Fruit fly (Drosophila melanogaster) whole organism, embryonic: ENCODE measurements around the gene prd1.

ENCODE experiments used
- Blimp-1 ChIP-seq: fragments of 200-800 bp; sonication (Bioruptor generic); optimal IDR thresholded peaks from 3 replicates; lab custom pipeline; 2018; ENCODE audit warnings: missing biosample characterization, missing genetic modification characterization, mild to moderate bottlenecking, moderate library complexity, missing genetic modification reagents
- CG10431 ChIP-seq: fragments of 200-800 bp; sonication (Bioruptor generic); optimal IDR thresholded peaks from 3 replicates; lab custom pipeline; 2018; ENCODE audit warnings: missing biosample characterization, mild to moderate bottlenecking, missing genetic modification characterization
- CG10565 ChIP-seq: fragments of 200-800 bp; sonication (Bioruptor generic); optimal IDR thresholded peaks from 3 replicates; lab custom pipeline; 2016; ENCODE audit warnings: missing biosample characterization, mild to moderate bottlenecking, missing genetic modification characterization
- CG10959 ChIP-seq: fragments of 200-800 bp; sonication (Bioruptor generic); IDR thresholded peaks from 2 replicates; pipeline ENCODE4 v1.3.6; 2022; ENCODE audit warnings: missing biosample characterization, missing genetic modification characterization
- CG11504 ChIP-seq: fragments of 200-800 bp; sonication (Bioruptor generic); optimal IDR thresholded peaks from 3 replicates; lab custom pipeline; 2019; ENCODE audit warnings: missing biosample characterization, mild to moderate bottlenecking, missing genetic modification characterization, moderate library complexity
- CG12071 ChIP-seq: fragments of 200-800 bp; sonication (Bioruptor generic); optimal IDR thresholded peaks from 3 replicates; lab custom pipeline; 2018; ENCODE audit warnings: missing biosample characterization, mild to moderate bottlenecking, missing genetic modification characterization
- CG13123 ChIP-seq: fragments of 200-800 bp; sonication (Bioruptor generic); optimal IDR thresholded peaks from 2 replicates; lab custom pipeline; 2016; ENCODE audit warnings: missing biosample characterization, missing genetic modification characterization
- CG13424 ChIP-seq: fragments of 200-800 bp; sonication (Bioruptor generic); optimal IDR thresholded peaks from 2 replicates; lab custom pipeline; 2019; ENCODE audit warnings: missing biosample characterization, mild to moderate bottlenecking, missing genetic modification characterization, moderate library complexity
- CG13894 ChIP-seq: fragments of 200-800 bp; sonication (Bioruptor generic); optimal IDR thresholded peaks from 3 replicates; lab custom pipeline; 2018; ENCODE audit warnings: missing biosample characterization, mild to moderate bottlenecking, missing genetic modification characterization, moderate library complexity
- CG14667 ChIP-seq: fragments of 200-800 bp; sonication (Bioruptor generic); IDR thresholded peaks from 2 replicates; pipeline ENCODE4 v1.3.6; 2022; ENCODE audit warnings: missing biosample characterization, missing genetic modification characterization
- CG17802 ChIP-seq: fragments of 200-800 bp; sonication (Bioruptor generic); optimal IDR thresholded peaks from 2 replicates; lab custom pipeline; 2018; ENCODE audit warnings: missing biosample characterization, mild to moderate bottlenecking, missing genetic modification characterization, moderate library complexity
- CG1792 ChIP-seq: fragments of 200-800 bp; sonication (Bioruptor generic); optimal IDR thresholded peaks from 2 replicates; lab custom pipeline; 2016; ENCODE audit warnings: missing biosample characterization, missing genetic modification characterization
- CG30020 ChIP-seq: fragments of 200-800 bp; optimal IDR thresholded peaks from 2 replicates; lab custom pipeline; 2019; ENCODE audit warnings: missing biosample characterization, mild to moderate bottlenecking, missing genetic modification characterization, moderate library complexity
- CG4282 ChIP-seq: fragments of 200-800 bp; sonication (Bioruptor generic); optimal IDR thresholded peaks from 2 replicates; lab custom pipeline; 2016; ENCODE audit warnings: missing biosample characterization, missing genetic modification characterization
- CG4730 ChIP-seq: fragments of 200-800 bp; sonication (Bioruptor generic); IDR thresholded peaks from 2 replicates; pipeline ENCODE4 v1.3.6; 2022; ENCODE audit warnings: missing biosample characterization, missing genetic modification characterization
- CG6683 ChIP-seq: fragments of 200-800 bp; sonication (Bioruptor generic); optimal IDR thresholded peaks from 2 replicates; lab custom pipeline; 2017; ENCODE audit warnings: missing biosample characterization, mild to moderate bottlenecking, missing genetic modification characterization, missing genetic modification reagents
- CG6813 ChIP-seq: fragments of 200-800 bp; sonication (Bioruptor generic); optimal IDR thresholded peaks from 2 replicates; lab custom pipeline; 2017; ENCODE audit warnings: missing biosample characterization, missing genetic modification characterization, mild to moderate bottlenecking, moderate library complexity, missing genetic modification reagents
- CG7357 ChIP-seq: fragments of 200-800 bp; sonication (Bioruptor generic); IDR thresholded peaks from 3 replicates; pipeline ENCODE4 v1.3.6; 2022; ENCODE audit warnings: missing biosample characterization, missing genetic modification characterization
- CG7556 ChIP-seq: fragments of 200-800 bp; sonication (Bioruptor generic); optimal IDR thresholded peaks from 2 replicates; lab custom pipeline; 2017; ENCODE audit warnings: missing biosample characterization, mild to moderate bottlenecking, missing genetic modification characterization
- Chrac-16 ChIP-seq: fragments of 200-800 bp; sonication (Bioruptor generic); optimal IDR thresholded peaks from 3 replicates; lab custom pipeline; 2016; ENCODE audit warnings: missing biosample characterization, missing genetic modification characterization
- E2f1 ChIP-seq: fragments of 200-800 bp; sonication (Bioruptor generic); IDR thresholded peaks from 2 replicates; pipeline ENCODE4 v1.3.6; 2022; ENCODE audit warnings: missing biosample characterization, missing genetic modification characterization
- Fer1 ChIP-seq: fragments of 200-800 bp; sonication (Bioruptor generic); optimal IDR thresholded peaks from 2 replicates; lab custom pipeline; 2017; ENCODE audit warnings: missing biosample characterization, mild to moderate bottlenecking, missing genetic modification characterization
- Gsc ChIP-seq: fragments of 200-800 bp; sonication (Bioruptor generic); IDR thresholded peaks from 2 replicates; pipeline ENCODE4 v1.3.6; 2022; ENCODE audit warnings: missing biosample characterization, missing genetic modification characterization
- H15 ChIP-seq: fragments of 200-800 bp; sonication (Bioruptor generic); IDR thresholded peaks from 3 replicates; pipeline ENCODE4 v1.3.6; 2022; ENCODE audit warnings: missing biosample characterization, missing genetic modification characterization
- HLHmδ ChIP-seq: fragments of 200-800 bp; sonication (Bioruptor generic); optimal IDR thresholded peaks from 2 replicates; lab custom pipeline; 2018; ENCODE audit warnings: missing biosample characterization, mild to moderate bottlenecking, missing genetic modification characterization, moderate library complexity
- Hr3 ChIP-seq: fragments of 200-800 bp; sonication (Bioruptor generic); optimal IDR thresholded peaks from 3 replicates; lab custom pipeline; 2016; ENCODE audit warnings: missing biosample characterization, missing genetic modification characterization
- Hr51 ChIP-seq, 2 experiments: fragments of 200-800 bp; sonication (Bioruptor generic); optimal IDR thresholded peaks; 2 replicates in 1 of 2; 3 replicates in 1 of 2; lab custom pipeline; 2016 to 2018; ENCODE audit warnings: missing biosample characterization in 2 of 2, missing genetic modification characterization in 2 of 2, mild to moderate bottlenecking in 1 of 2, moderate library complexity in 1 of 2
- Lpt ChIP-seq: fragments of >200 bp; optimal IDR thresholded peaks from 2 replicates; lab custom pipeline; 2018; ENCODE audit warnings: missing biosample characterization, missing genetic modification characterization
- Meics ChIP-seq: fragments of 200-800 bp; sonication (Bioruptor generic); optimal IDR thresholded peaks from 2 replicates; lab custom pipeline; 2017; ENCODE audit warnings: missing biosample characterization, mild to moderate bottlenecking, missing genetic modification characterization
- Nf-YA ChIP-seq: fragments of 200-800 bp; sonication (Bioruptor generic); IDR thresholded peaks from 2 replicates; pipeline ENCODE4 v1.3.6; 2022; ENCODE audit warnings: missing biosample characterization, missing genetic modification characterization
- Ssrp ChIP-seq: fragments of 200-800 bp; sonication (Bioruptor generic); optimal IDR thresholded peaks from 2 replicates; lab custom pipeline; 2018; ENCODE audit warnings: missing biosample characterization, mild to moderate bottlenecking, missing genetic modification characterization, moderate library complexity
- Taf1 ChIP-seq: fragments of 200-800 bp; sonication (Bioruptor generic); IDR thresholded peaks from 2 replicates; pipeline ENCODE4 v1.3.6; 2022; ENCODE audit warnings: missing biosample characterization, missing genetic modification characterization
- ci ChIP-seq: fragments of 200-800 bp; sonication (Bioruptor generic); IDR thresholded peaks from 3 replicates; pipeline ENCODE4 v1.3.6; 2022; ENCODE audit warnings: missing biosample characterization, missing genetic modification characterization
- danr ChIP-seq: fragments of 200-800 bp; sonication (Bioruptor generic); IDR thresholded peaks from 2 replicates; pipeline ENCODE4 v1.3.6; 2022; ENCODE audit warnings: missing biosample characterization, missing genetic modification characterization
- dpn ChIP-seq, 2 experiments: fragments of 200-800 bp; sonication (Bioruptor generic); optimal IDR thresholded peaks; 3 replicates each; lab custom pipeline; 2016; ENCODE audit warnings: missing biosample characterization in 2 of 2, missing genetic modification characterization in 2 of 2
- dysf ChIP-seq: fragments of 200-800 bp; sonication (Bioruptor generic); IDR thresholded peaks from 3 replicates; pipeline ENCODE4 v1.3.6; 2022; ENCODE audit warnings: missing biosample characterization, missing genetic modification characterization
- gt ChIP-seq: fragments of 200-800 bp; sonication (Bioruptor generic); IDR thresholded peaks from 2 replicates; pipeline ENCODE4 v1.3.6; 2022; ENCODE audit warnings: missing biosample characterization, missing genetic modification characterization
- h ChIP-seq: fragments of >200 bp; optimal IDR thresholded peaks from 2 replicates; lab custom pipeline; 2017
- kah ChIP-seq: fragments of 200-800 bp; sonication (Bioruptor generic); optimal IDR thresholded peaks from 2 replicates; lab custom pipeline; 2018; ENCODE audit warnings: missing biosample characterization, mild to moderate bottlenecking, missing genetic modification characterization
- kay ChIP-seq: fragments of 200-800 bp; sonication (Bioruptor generic); optimal IDR thresholded peaks from 2 replicates; lab custom pipeline; 2016; ENCODE audit warnings: missing biosample characterization, missing genetic modification characterization
- nmo ChIP-seq: fragments of 200-800 bp; sonication (Bioruptor generic); optimal IDR thresholded peaks from 2 replicates; lab custom pipeline; 2018; ENCODE audit warnings: missing biosample characterization, mild to moderate bottlenecking, missing genetic modification characterization, moderate library complexity
- phol ChIP-seq: fragments of 200-800 bp; sonication (Bioruptor generic); optimal IDR thresholded peaks from 3 replicates; lab custom pipeline; 2018; ENCODE audit warnings: missing biosample characterization, mild to moderate bottlenecking, missing genetic modification characterization, moderate library complexity
- run ChIP-seq: fragments of 200-800 bp; sonication (Bioruptor generic); optimal IDR thresholded peaks from 3 replicates; lab custom pipeline; 2018; ENCODE audit warnings: missing biosample characterization, mild to moderate bottlenecking, missing genetic modification characterization
- schlank ChIP-seq: fragments of 200-800 bp; sonication (Bioruptor generic); optimal IDR thresholded peaks from 2 replicates; lab custom pipeline; 2018; ENCODE audit warnings: missing biosample characterization, mild to moderate bottlenecking, missing genetic modification characterization
- sens ChIP-seq: fragments of 200-800 bp; sonication (Bioruptor generic); peaks from one replicate; lab custom pipeline; 2016; ENCODE audit warnings: missing biosample characterization, missing genetic modification characterization
- slp2 ChIP-seq: fragments of 200-800 bp; sonication (Bioruptor generic); optimal IDR thresholded peaks from 2 replicates; lab custom pipeline; 2016; ENCODE audit warnings: missing biosample characterization, missing genetic modification characterization
- sna ChIP-seq: fragments of 200-800 bp; sonication (Bioruptor generic); IDR thresholded peaks from 2 replicates; pipeline ENCODE4 v1.3.6; 2022; ENCODE audit warnings: missing biosample characterization, missing genetic modification characterization; ENCODE audit not compliant: partially characterized antibody
- vvl ChIP-seq: fragments of 200-800 bp; sonication (Bioruptor generic); IDR thresholded peaks from 2 replicates; pipeline ENCODE4 v1.3.6; 2022; ENCODE audit warnings: missing biosample characterization, missing genetic modification characterization
- yki ChIP-seq: fragments of >200 bp; optimal IDR thresholded peaks from 3 replicates; lab custom pipeline; 2018
- zen ChIP-seq: fragments of 200-800 bp; sonication (Bioruptor generic); optimal IDR thresholded peaks from 3 replicates; lab custom pipeline; 2018; ENCODE audit warnings: missing biosample characterization, mild to moderate bottlenecking, missing genetic modification characterization, moderate library complexity

prd1 gene

dm6 chr3R:11779357-11780018 lies 7.3 kb downstream of the prd1 start (continued):
- TF ChIP-seq CG13894 (tag; lab: Kevin White, UChicago) (no peak), h (lab: Kevin White, UChicago) (no peak), CG7556 (GFP tag; lab: Kevin White, UChicago) (peak; percentile 72), CG11504 (tag; lab: Kevin White, UChicago) (peak; percentile 79), sna (GFP tag; lab: Robert Waterston, UW) (no peak), Ssrp (tag; lab: Kevin White, UChicago) (peak; percentile 91), E2f1 (GFP tag; lab: Robert Waterston, UW) (peak; percentile 50; the same call in 1 of the 2 replicates), CG10959 (GFP tag; lab: Robert Waterston, UW) (peak; percentile 72), zen (tag; lab: Kevin White, UChicago) (peak; percentile 70), vvl (peak; percentile 75; the same call in 1 of the 2 replicates), CG6813 (GFP tag; lab: Kevin White, UChicago) (peak; percentile 15), CG4730 (no peak), CG13123 (peak; percentile 55), CG14667 (no peak), CG17802 (tag; lab: Kevin White, UChicago) (peak; percentile 44), CG6683 (no peak), CG1792 (GFP tag; lab: Kevin White, UChicago) (no peak), Hr3 (peak; percentile 79), kay (GFP tag; lab: Kevin White, UChicago) (no peak), Nf-YA (GFP tag; lab: Robert Waterston, UW) (no peak), run (peak; percentile 46), Chrac-16 (GFP tag; lab: Kevin White, UChicago) (peak; percentile 78), danr (GFP tag; lab: Robert Waterston, UW) (no peak), CG13424 (tag; lab: Kevin White, UChicago) (peak; percentile 81), CG30020 (tag; lab: Kevin White, UChicago) (peak; percentile 10), schlank (tag; lab: Kevin White, UChicago) (no peak), kah (GFP tag; lab: Kevin White, UChicago) (no peak), Taf1 (GFP tag; lab: Robert Waterston, UW) (no peak), yki (lab: Kevin White, UChicago) (peak; percentile 53), CG12071 (GFP tag; lab: Kevin White, UChicago) (no peak), ci (GFP tag; lab: Robert Waterston, UW) (peak; percentile 70; the same call in 1 of the 3 replicates), dysf (GFP tag; lab: Robert Waterston, UW) (peak; percentile 43; the same call in 1 of the 3 replicates), HLHmδ (GFP tag; lab: Kevin White, UChicago) (peak; percentile 72), Gsc (GFP tag; lab: Robert Waterston, UW) (peak; percentile 61), dpn (GFP tag; optimal IDR thresholded peaks at IDR 0.05; lab: Kevin White, UChicago) (peak; percentile 19 to 66), phol (tag; lab: Kevin White, UChicago) (peak; percentile 92), H15 (GFP tag; lab: Robert Waterston, UW) (0 out of 3 replicates have a peak, but pooled peaks have one; percentile 30), sens (GFP tag; lab: Kevin White, UChicago) (peak; percentile 98), Meics (GFP tag; lab: Kevin White, UChicago) (peak; percentile 12), CG4282 (GFP tag; lab: Kevin White, UChicago) (no peak), Fer1 (no peak), CG10431 (GFP tag; lab: Kevin White, UChicago) (peak; percentile 63), Hr51 (GFP tag; optimal IDR thresholded peaks at IDR 0.05; lab: Kevin White, UChicago) (peak in 1 of 2 experiments; percentile 57), gt (GFP tag; lab: Robert Waterston, UW) (no peak), CG10565 (GFP tag; lab: Kevin White, UChicago) (peak; percentile 29), CG7357 (GFP tag; lab: Robert Waterston, UW) (peak; percentile 36; the same call in 1 of the 3 replicates), nmo (GFP tag; lab: Kevin White, UChicago) (peak; percentile 95), slp2 (GFP tag; lab: Kevin White, UChicago) (peak; percentile 58), Lpt (GFP tag; lab: Kevin White, UChicago) (peak; percentile 61), Blimp-1 (GFP tag; lab: Kevin White, UChicago) (no peak)
